Worm (Caenorhabditis elegans): ENCODE results near the gene C31H1.1.

DNA sequence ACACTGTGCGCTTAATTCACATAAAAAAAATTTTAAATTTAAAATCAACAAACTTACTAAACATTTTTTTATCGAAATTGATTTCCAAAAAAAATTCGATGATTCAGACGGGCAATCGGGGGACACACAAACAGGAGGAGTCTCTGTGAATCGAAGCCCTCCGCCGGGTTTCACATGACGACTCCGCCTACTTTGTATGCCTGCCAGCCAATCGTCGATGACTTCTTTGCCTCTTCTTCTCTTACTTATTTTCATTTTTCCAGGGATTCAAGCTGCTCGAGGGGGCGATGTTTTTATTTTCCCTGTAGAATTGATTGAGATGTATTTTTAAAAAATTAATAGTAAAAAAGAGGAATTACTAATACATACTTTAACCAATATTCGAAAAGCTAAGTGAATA is 9.7 kb downstream of the C31H1.1 start, which contains the start of gene lntl-1:
- TF ChIP-seq ces-1 (GFP tag; optimal IDR thresholded peaks at IDR 0.05) (no peak), nhr-76 (tag; optimal IDR thresholded peaks at IDR 0.05) (no peak), mep-1 (tag; optimal IDR thresholded peaks at IDR 0.05) (no peak), unc-62 (GFP tag; optimal IDR thresholded peaks at IDR 0.05) (no peak)
